Worm (Caenorhabditis elegans): Measurements from ENCODE around the gene F35E12.2.

- TF ChIP-seq tbx-7 (tag; optimal IDR thresholded peaks at IDR 0.05) (no peak), odd-2 (tag; optimal IDR thresholded peaks at IDR 0.05) (no peak), fkh-10 (GFP tag; optimal IDR thresholded peaks at IDR 0.05) (no peak), ceh-45 (GFP tag; IDR thresholded peaks at IDR 0.05) (no peak)
Observed at ce11 chrV:13711060-13711459, 13.6 kb downstream of the F35E12.2 start, which contains the start of gene srx-96.
